Fruit fly (Drosophila melanogaster) whole organism, wandering third instar larva: ENCODE data around the gene ems.

Experiments used
- Abd-B ChIP-seq: fragments of >200 bp; optimal IDR thresholded peaks from 2 replicates; lab custom pipeline; 2017; ENCODE audit warnings: missing biosample characterization, missing genetic modification characterization
- CG32264 ChIP-seq: fragments of 200-800 bp; sonication (Bioruptor generic); optimal IDR thresholded peaks from 2 replicates; lab custom pipeline; 2016; ENCODE audit warnings: missing biosample characterization, missing genetic modification characterization
- CG9705 ChIP-seq: fragments of 200-800 bp; sonication (Bioruptor generic); optimal IDR thresholded peaks from 2 replicates; lab custom pipeline; 2018; ENCODE audit warnings: missing biosample characterization, mild to moderate bottlenecking, missing genetic modification characterization
- CrebA ChIP-seq: fragments of 200-800 bp; sonication (Bioruptor generic); optimal IDR thresholded peaks from 2 replicates; lab custom pipeline; 2016; ENCODE audit warnings: missing biosample characterization, mild to moderate bottlenecking, missing genetic modification characterization, borderline replicate concordance
- Dfd ChIP-seq: fragments of >200 bp; optimal IDR thresholded peaks from 2 replicates; lab custom pipeline; 2017; ENCODE audit warnings: missing biosample characterization, missing genetic modification characterization
- Dif ChIP-seq: fragments of 200-275, 200-300 bp; sonication (Bioruptor generic); optimal IDR thresholded peaks from 2 replicates; lab custom pipeline; 2018; ENCODE audit warnings: missing biosample characterization, missing genetic modification characterization; ENCODE audit not compliant: partially characterized antibody
- GATAd ChIP-seq: sonication (Bioruptor generic); optimal IDR thresholded peaks from 2 replicates; lab custom pipeline; 2016; ENCODE audit warnings: missing biosample characterization, missing genetic modification characterization
- HLH106 ChIP-seq: fragments of 200-800 bp; optimal IDR thresholded peaks from 3 replicates; lab custom pipeline; 2019; ENCODE audit warnings: missing biosample characterization, mild to moderate bottlenecking, missing genetic modification characterization, moderate library complexity
- Hnf4 ChIP-seq: fragments of 200-800 bp; sonication (Bioruptor generic); optimal IDR thresholded peaks from 2 replicates; lab custom pipeline; 2016; ENCODE audit warnings: missing biosample characterization, mild to moderate bottlenecking, missing genetic modification characterization
- Hr78 ChIP-seq: fragments of >200 bp; optimal IDR thresholded peaks from 2 replicates; lab custom pipeline; 2017; ENCODE audit warnings: missing biosample characterization, missing genetic modification characterization
- Jra ChIP-seq: sonication (Bioruptor generic); optimal IDR thresholded peaks from 2 replicates; lab custom pipeline; 2016; ENCODE audit warnings: missing biosample characterization, missing genetic modification characterization
- Mio ChIP-seq: sonication (Bioruptor generic); optimal IDR thresholded peaks from 2 replicates; lab custom pipeline; 2016; ENCODE audit warnings: missing biosample characterization, missing genetic modification characterization
- N ChIP-seq: fragments of >200 bp; optimal IDR thresholded peaks from 2 replicates; lab custom pipeline; 2018; ENCODE audit warnings: missing biosample characterization, missing external identifiers, missing genetic modification characterization
- OdsH ChIP-seq: fragments of 200-800 bp; sonication (Bioruptor generic); optimal IDR thresholded peaks from 2 replicates; lab custom pipeline; 2016; ENCODE audit warnings: missing biosample characterization, mild to moderate bottlenecking, missing genetic modification characterization
- Rel ChIP-seq, 2 experiments: fragments of 200-800 bp; sonication (Bioruptor generic) in 1 of 2; optimal IDR thresholded peaks; 2 replicates in 1 of 2; 3 replicates in 1 of 2; lab custom pipeline; 2016 to 2019; ENCODE audit warnings: mild to moderate bottlenecking in 2 of 2, missing biosample characterization in 2 of 2, missing genetic modification characterization in 2 of 2, moderate library complexity in 1 of 2
- Sp1 ChIP-seq: fragments of 200-800 bp; sonication (Bioruptor generic); optimal IDR thresholded peaks from 3 replicates; lab custom pipeline; 2019; ENCODE audit warnings: missing biosample characterization, mild to moderate bottlenecking, missing genetic modification characterization, moderate library complexity
- Vsx2 ChIP-seq: fragments of 200-300, 225-300 bp; sonication (Bioruptor generic); optimal IDR thresholded peaks from 2 replicates; lab custom pipeline; 2018; ENCODE audit warnings: missing biosample characterization, missing genetic modification characterization; ENCODE audit not compliant: partially characterized antibody
- br ChIP-seq: fragments of 200-800 bp; sonication (Bioruptor generic); optimal IDR thresholded peaks from 2 replicates; lab custom pipeline; 2016; ENCODE audit warnings: missing biosample characterization, missing genetic modification characterization
- brk ChIP-seq: fragments of 200-800 bp; sonication (Bioruptor generic); optimal IDR thresholded peaks from 2 replicates; lab custom pipeline; 2016; ENCODE audit warnings: missing biosample characterization, mild to moderate bottlenecking, missing genetic modification characterization
- dl ChIP-seq, 2 experiments: fragments of 175-275, 200-275 bp in 1 of 2; fragments of 200-275 bp in 1 of 2; sonication (Bioruptor generic); optimal IDR thresholded peaks; lab custom pipeline; 2018; ENCODE audit warnings: mild to moderate bottlenecking in 2 of 2, missing biosample characterization in 2 of 2, missing genetic modification characterization in 2 of 2, moderate library complexity in 2 of 2; ENCODE audit not compliant: partially characterized antibody in 2 of 2, insufficient read depth in 1 of 2
- dmrt93B ChIP-seq: fragments of 200-800 bp; sonication (Bioruptor generic); optimal IDR thresholded peaks from 2 replicates; lab custom pipeline; 2018; ENCODE audit warnings: missing biosample characterization, mild to moderate bottlenecking, missing genetic modification characterization
- dsf ChIP-seq: sonication (Bioruptor generic); optimal IDR thresholded peaks from 2 replicates; lab custom pipeline; 2016; ENCODE audit warnings: missing biosample characterization, missing genetic modification characterization, borderline replicate concordance
- ey ChIP-seq: fragments of 200-800 bp; sonication (Bioruptor generic); optimal IDR thresholded peaks from 2 replicates; lab custom pipeline; 2016; ENCODE audit warnings: missing biosample characterization, missing genetic modification characterization
- foxo ChIP-seq, 2 experiments: fragments of 200-800 bp; sonication (Bioruptor generic); optimal IDR thresholded peaks; 2 replicates in 1 of 2; 3 replicates in 1 of 2; lab custom pipeline; 2016 to 2017; ENCODE audit warnings: missing biosample characterization in 2 of 2, missing genetic modification characterization in 2 of 2
- fru ChIP-seq: fragments of 200-800 bp; sonication (Bioruptor generic); optimal IDR thresholded peaks from 3 replicates; lab custom pipeline; 2016; ENCODE audit warnings: missing biosample characterization, mild to moderate bottlenecking, missing genetic modification characterization
- h ChIP-seq: fragments of 200-800 bp; sonication (Bioruptor generic); optimal IDR thresholded peaks from 3 replicates; lab custom pipeline; 2016; ENCODE audit warnings: missing biosample characterization, mild to moderate bottlenecking, missing genetic modification characterization
- jim ChIP-seq: fragments of 175-275, 200-325 bp; sonication (Bioruptor generic); optimal IDR thresholded peaks from 2 replicates; lab custom pipeline; 2016; ENCODE audit warnings: missing biosample characterization, mild to moderate bottlenecking, missing genetic modification characterization
- lola ChIP-seq: fragments of >200 bp; optimal IDR thresholded peaks from 2 replicates; lab custom pipeline; 2017; ENCODE audit warnings: missing biosample characterization, missing genetic modification characterization
- pan ChIP-seq: fragments of >200 bp; optimal IDR thresholded peaks from 2 replicates; lab custom pipeline; 2017
- psq ChIP-seq: fragments of 200-800 bp; sonication (Bioruptor generic); optimal IDR thresholded peaks from 3 replicates; lab custom pipeline; 2017; ENCODE audit warnings: missing biosample characterization, mild to moderate bottlenecking, missing genetic modification characterization, moderate library complexity
- rgr ChIP-seq: fragments of 200-800 bp; sonication (Bioruptor generic); optimal IDR thresholded peaks from 3 replicates; lab custom pipeline; 2016; ENCODE audit warnings: missing biosample characterization, mild to moderate bottlenecking, missing genetic modification characterization
- sage ChIP-seq: fragments of 200-800 bp; sonication (Bioruptor generic); optimal IDR thresholded peaks from 2 replicates; lab custom pipeline; 2016; ENCODE audit warnings: missing biosample characterization, mild to moderate bottlenecking, missing genetic modification characterization
- sv ChIP-seq: fragments of 200-800 bp; sonication (Bioruptor generic); optimal IDR thresholded peaks from 3 replicates; lab custom pipeline; 2016; ENCODE audit warnings: missing biosample characterization, missing genetic modification characterization
- tai ChIP-seq: sonication (Bioruptor generic); optimal IDR thresholded peaks from 2 replicates; lab custom pipeline; 2016; ENCODE audit warnings: missing biosample characterization, missing genetic modification characterization
- usp ChIP-seq: fragments of >200 bp; optimal IDR thresholded peaks from 2 replicates; lab custom pipeline; 2017; ENCODE audit warnings: missing biosample characterization, missing genetic modification characterization
- woc ChIP-seq: sonication (Bioruptor generic); optimal IDR thresholded peaks from 2 replicates; lab custom pipeline; 2016; ENCODE audit warnings: missing biosample characterization, mild to moderate bottlenecking, missing genetic modification characterization

The ems gene

DNA sequence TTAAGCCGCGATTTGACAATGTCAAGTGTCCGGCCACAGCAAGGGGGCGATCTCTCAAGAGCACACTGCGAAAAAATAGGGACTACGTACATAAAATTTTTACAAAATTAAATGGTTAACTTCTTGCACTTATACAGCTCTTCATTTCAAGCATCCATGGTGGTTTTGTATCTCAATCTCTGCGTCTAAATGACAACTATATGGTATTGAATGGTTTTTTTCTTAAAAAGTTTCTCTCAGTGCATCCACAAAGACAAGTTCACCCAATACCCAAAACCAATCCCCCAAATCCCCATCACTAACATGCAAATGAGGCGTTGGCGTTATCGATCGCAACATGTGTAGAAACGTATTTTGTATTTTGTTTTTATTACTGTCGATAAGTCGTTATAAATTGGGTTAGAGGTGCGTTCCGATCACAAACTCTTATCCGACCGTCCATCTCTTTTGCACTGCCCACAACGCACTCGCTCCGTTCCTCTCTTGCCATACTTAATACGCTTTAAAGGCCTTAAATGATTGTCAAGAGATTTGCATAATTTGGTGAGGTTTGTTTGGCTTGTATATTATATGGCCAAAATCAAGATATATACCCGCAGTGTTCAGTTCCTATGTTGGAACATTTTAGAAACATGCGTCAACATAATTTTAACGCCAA is 13.2 kb downstream of the ems start (continued):
- TF ChIP-seq lola (GFP tag; lab: Kevin White, UChicago) (no peak), Hr78 (no peak), rgr (GFP tag; lab: Kevin White, UChicago) (peak; percentile 60), Dfd (GFP tag; lab: Kevin White, UChicago) (no peak), N (GFP tag; lab: Kevin White, UChicago) (no peak), dl (GFP tag; optimal IDR thresholded peaks at IDR 0.05; lab: Kevin White, UChicago; ENCODE audit: insufficient read depth in 1 of 2, partially characterized antibody in 2 of 2) (no peak)

DNA sequence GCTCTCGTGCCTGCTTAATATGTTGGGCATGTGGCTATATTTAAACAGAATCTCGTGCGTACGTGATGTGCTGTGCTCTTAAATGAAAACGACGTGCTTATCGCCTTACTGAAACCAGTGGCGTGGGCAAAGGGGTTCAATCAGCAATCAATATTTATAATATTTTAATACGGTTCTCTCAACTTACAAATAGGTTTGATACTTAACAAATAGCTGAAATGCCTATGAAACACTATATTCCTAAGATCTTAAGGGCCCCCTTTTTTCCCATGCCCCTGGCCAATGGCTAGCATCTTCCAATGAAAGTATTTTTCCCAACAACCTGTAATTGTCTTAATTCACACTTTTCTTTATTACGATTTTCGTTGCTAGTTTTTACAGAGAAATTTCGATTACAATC is 14.0 kb downstream of the ems start:
- TF ChIP-seq br (GFP tag; lab: Kevin White, UChicago): peak; percentile 69
- TF ChIP-seq Vsx2: no peak
- TF ChIP-seq foxo (GFP tag; optimal IDR thresholded peaks at IDR 0.05; lab: Kevin White, UChicago): peak in 1 of 2 experiments; percentile 67
- peak; percentile 57 for TF ChIP-seq Sp1 (GFP tag; lab: Kevin White, UChicago)
- TF ChIP-seq sv: peak; percentile 52
- peak; percentile 73 for TF ChIP-seq h
- no peak for TF ChIP-seq sage
- TF ChIP-seq HLH106 (tag; lab: Kevin White, UChicago): peak; percentile 67
- peak; percentile 41 for TF ChIP-seq psq (GFP tag; lab: Kevin White, UChicago)
- TF ChIP-seq Hnf4 (GFP tag; lab: Kevin White, UChicago): peak; percentile 58
- TF ChIP-seq usp (GFP tag; lab: Kevin White, UChicago): no peak
- TF ChIP-seq tai: peak; percentile 38
- peak; percentile 27 for TF ChIP-seq dmrt93B
- TF ChIP-seq jim (GFP tag; lab: Kevin White, UChicago): no peak
- TF ChIP-seq dl (GFP tag; optimal IDR thresholded peaks at IDR 0.05; lab: Kevin White, UChicago; ENCODE audit: insufficient read depth in 1 of 2, partially characterized antibody in 2 of 2): no peak
- peak; percentile 48 for TF ChIP-seq fru (GFP tag; lab: Kevin White, UChicago)
- peak; percentile 68 for TF ChIP-seq OdsH
- peak; percentile 54 for TF ChIP-seq ey (GFP tag; lab: Kevin White, UChicago)
- TF ChIP-seq GATAd (GFP tag; lab: Kevin White, UChicago): no peak
- no peak for TF ChIP-seq Jra (GFP tag; lab: Kevin White, UChicago)
- TF ChIP-seq rgr (GFP tag; lab: Kevin White, UChicago): peak; percentile 53

DNA sequence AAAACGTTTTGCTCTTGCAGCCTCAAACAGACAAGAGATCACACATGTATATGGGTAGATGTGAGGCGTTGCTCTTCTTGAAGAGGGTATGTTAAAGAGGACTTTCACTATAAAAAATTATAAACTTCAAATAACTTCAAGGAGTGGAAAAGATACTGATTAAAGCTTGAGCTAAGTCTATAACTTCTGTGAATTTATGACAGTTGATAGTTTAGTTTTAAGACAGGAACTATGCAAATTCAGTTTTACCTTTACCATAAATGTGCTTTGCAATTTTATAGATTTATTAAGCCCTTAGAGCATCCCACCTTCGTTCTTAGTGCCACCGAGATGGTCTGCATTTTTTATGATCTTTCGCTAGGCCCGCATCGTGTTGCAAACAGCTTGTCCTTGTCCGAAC is 14.9 kb downstream of the ems start:
- TF ChIP-seq N (GFP tag; lab: Kevin White, UChicago) (no peak), h (peak; percentile 21), woc (GFP tag; lab: Kevin White, UChicago) (peak; percentile 22), foxo (GFP tag; optimal IDR thresholded peaks at IDR 0.05; lab: Kevin White, UChicago) (peak in 1 of 2 experiments; percentile 16)

DNA sequence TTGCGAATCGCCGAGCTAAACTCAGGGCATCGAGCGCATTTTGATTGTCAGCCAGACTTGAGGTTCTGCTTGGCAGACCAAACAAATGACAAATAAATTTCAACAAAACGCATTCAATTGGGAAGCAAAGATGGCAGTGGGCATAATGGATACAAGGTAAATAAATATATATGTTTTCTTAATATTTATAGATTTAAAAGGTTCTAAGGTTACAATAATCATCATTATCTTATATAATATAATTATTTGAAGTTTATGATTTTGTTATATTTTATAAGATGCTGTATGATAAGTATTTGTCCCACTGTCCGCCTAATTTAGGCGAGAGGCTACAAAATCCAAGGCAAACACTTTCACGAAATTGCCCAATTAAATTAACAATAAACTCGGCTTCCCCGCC is 16.4 kb downstream of the ems start:
- TF ChIP-seq fru (GFP tag; lab: Kevin White, UChicago): no peak
- TF ChIP-seq rgr (GFP tag; lab: Kevin White, UChicago): peak; percentile 27
- no peak for TF ChIP-seq tai
- TF ChIP-seq usp (GFP tag; lab: Kevin White, UChicago): no peak
- no peak for TF ChIP-seq sage
- no peak for TF ChIP-seq GATAd (GFP tag; lab: Kevin White, UChicago)

DNA sequence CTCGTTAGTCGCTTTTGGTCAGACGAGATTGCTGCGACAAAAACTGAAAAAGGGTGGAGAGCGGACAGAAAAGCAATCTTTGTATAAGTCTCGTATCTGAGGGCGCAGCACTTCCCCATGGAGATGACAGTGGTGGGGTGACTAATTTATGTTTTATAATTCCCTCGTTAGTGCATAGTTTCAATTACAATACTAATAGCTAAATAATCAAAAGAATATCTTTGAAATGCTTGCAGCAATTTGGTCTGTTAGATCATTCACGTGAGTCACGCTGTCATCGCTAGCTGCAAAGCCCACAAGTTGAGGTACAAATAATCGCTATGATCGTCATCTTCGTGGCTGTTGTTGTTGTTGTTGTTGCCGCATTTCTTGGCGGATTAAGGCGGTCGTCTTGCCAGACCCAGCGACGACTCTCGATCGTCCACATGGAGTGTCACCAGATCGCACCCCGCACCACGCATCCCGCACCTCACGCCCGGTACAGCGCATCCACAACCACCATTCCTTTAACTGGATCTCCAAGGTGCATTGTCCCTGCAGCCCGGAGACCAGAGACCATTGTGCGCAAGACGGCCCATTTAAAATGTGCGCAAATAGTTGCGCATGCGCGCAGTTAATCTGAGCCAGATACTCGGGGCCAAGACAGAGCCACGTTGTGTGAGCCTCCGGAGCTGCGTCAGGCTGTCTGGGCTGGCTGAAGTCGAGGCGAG is 20.3 kb downstream of the ems start:
- TF ChIP-seq CG9705 (GFP tag; lab: Kevin White, UChicago): peak; percentile 83
- peak in 1 of 2 experiments; percentile 81 for TF ChIP-seq foxo (GFP tag; optimal IDR thresholded peaks at IDR 0.05; lab: Kevin White, UChicago)
- TF ChIP-seq tai: peak; percentile 64
- TF ChIP-seq dsf: no peak
- no peak for TF ChIP-seq Vsx2
- TF ChIP-seq jim (GFP tag; lab: Kevin White, UChicago): no peak
- peak; percentile 80 for TF ChIP-seq Sp1 (GFP tag; lab: Kevin White, UChicago)
- TF ChIP-seq h: peak; percentile 89
- TF ChIP-seq ey (GFP tag; lab: Kevin White, UChicago): peak; percentile 87
- TF ChIP-seq sage: peak; percentile 80
- TF ChIP-seq fru (GFP tag; lab: Kevin White, UChicago): peak; percentile 77
- TF ChIP-seq Mio (GFP tag; lab: Kevin White, UChicago): no peak
- no peak for TF ChIP-seq lola (GFP tag; lab: Kevin White, UChicago)
- TF ChIP-seq dmrt93B: peak; percentile 76
- no peak for TF ChIP-seq Abd-B (GFP tag; lab: Kevin White, UChicago)
- peak; percentile 84 for TF ChIP-seq OdsH
- no peak for TF ChIP-seq Dif (GFP tag; lab: Kevin White, UChicago)
- peak; percentile 77 for TF ChIP-seq woc (GFP tag; lab: Kevin White, UChicago)
- peak; percentile 63 for TF ChIP-seq psq (GFP tag; lab: Kevin White, UChicago)
- no peak for TF ChIP-seq pan
- TF ChIP-seq Rel (GFP tag; optimal IDR thresholded peaks at IDR 0.05; lab: Kevin White, UChicago): no peak
- TF ChIP-seq Rel (tag; optimal IDR thresholded peaks at IDR 0.05; lab: Kevin White, UChicago): peak; percentile 52
- TF ChIP-seq CG32264: no peak
- no peak for TF ChIP-seq usp (GFP tag; lab: Kevin White, UChicago)
- TF ChIP-seq br (GFP tag; lab: Kevin White, UChicago): peak; percentile 66
- no peak for TF ChIP-seq CrebA
- peak; percentile 70 for TF ChIP-seq Hnf4 (GFP tag; lab: Kevin White, UChicago)
- TF ChIP-seq brk: no peak
